Fruit fly (Drosophila melanogaster): ENCODE results near the gene hyx.

Gene hyx

DNA sequence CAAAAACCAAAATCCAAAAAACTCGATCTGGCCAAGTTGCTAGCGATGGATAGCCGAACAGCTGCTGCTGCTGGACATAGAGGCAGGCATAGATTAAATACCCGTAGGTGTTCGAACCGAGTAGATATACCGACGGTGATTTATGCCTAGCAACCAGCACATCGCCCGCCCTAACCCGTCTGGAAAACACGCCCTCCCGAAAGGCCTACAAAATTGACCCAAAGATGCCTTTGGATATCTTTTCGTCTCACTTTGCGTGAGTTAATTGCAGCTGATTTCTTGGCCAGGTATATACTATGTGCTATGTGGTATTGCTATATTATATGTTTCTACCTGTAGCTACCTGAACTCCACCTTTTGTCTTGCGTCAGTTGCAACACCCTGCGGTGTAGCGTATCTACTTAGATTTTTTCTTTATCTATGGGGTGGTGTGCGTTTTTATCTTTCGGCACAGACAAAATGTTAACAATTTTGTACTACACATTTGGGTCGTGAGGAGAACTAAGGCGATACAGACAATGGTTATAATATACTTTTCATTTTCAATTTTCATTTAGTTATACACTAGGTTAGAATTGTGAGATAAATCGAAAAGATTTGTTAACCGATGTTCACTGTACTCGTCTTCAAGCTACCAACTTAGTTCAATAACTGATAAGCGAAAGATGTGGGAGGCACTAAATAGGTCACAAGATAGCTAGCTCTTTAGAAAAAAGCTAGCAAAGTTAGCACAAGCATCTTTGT lies 8.4 kb upstream of the hyx start (continued):
- TF ChIP-seq Lim3 (GFP tag; IDR thresholded peaks at IDR 0.05), result no peak
- TF ChIP-seq CG11695 (GFP tag; IDR thresholded peaks at IDR 0.05), result no peak
- peak; percentile 11 for TF ChIP-seq CG8924 (tag; optimal IDR thresholded peaks at IDR 0.05)
- no peak for TF ChIP-seq CG17912 (GFP tag; optimal IDR thresholded peaks at IDR 0.05)
- TF ChIP-seq grau (tag; optimal IDR thresholded peaks at IDR 0.05), result peak; percentile 50
- no peak for TF ChIP-seq trh (GFP tag; optimal IDR thresholded peaks at IDR 0.05)
- TF ChIP-seq CG10366 (GFP tag; IDR thresholded peaks at IDR 0.05), result no peak
- TF ChIP-seq H15 (GFP tag; IDR thresholded peaks at IDR 0.05), result no peak
- TF ChIP-seq NC2α (GFP tag; optimal IDR thresholded peaks at IDR 0.05), result no peak
- TF ChIP-seq gce (GFP tag; IDR thresholded peaks at IDR 0.05), result no peak
- no peak for TF ChIP-seq Hsf (GFP tag; optimal IDR thresholded peaks at IDR 0.05)
- no peak for TF ChIP-seq Scr (GFP tag; IDR thresholded peaks at IDR 0.05; ENCODE audit: partially characterized antibody)
- TF ChIP-seq jumu (GFP tag; optimal IDR thresholded peaks at IDR 0.05), result no peak
- peak; percentile 56 for TF ChIP-seq CG12769 (tag; optimal IDR thresholded peaks at IDR 0.05)
- no peak for TF ChIP-seq CG7357 (GFP tag; IDR thresholded peaks at IDR 0.05)
- TF ChIP-seq ems (GFP tag; optimal IDR thresholded peaks at IDR 0.05), result no peak
- TF ChIP-seq Dp (GFP tag; optimal IDR thresholded peaks at IDR 0.05), result no peak
- peak in 1 of 2 experiments; percentile 95 for TF ChIP-seq tll (GFP tag; optimal IDR thresholded peaks at IDR 0.05)
- no peak for TF ChIP-seq CG1024 (GFP tag; IDR thresholded peaks at IDR 0.05)
- TF ChIP-seq CG17328 (GFP tag; IDR thresholded peaks at IDR 0.05), result no peak
- TF ChIP-seq chinmo (GFP tag; IDR thresholded peaks at IDR 0.05; ENCODE audit: partially characterized antibody), result no peak
- no peak for TF ChIP-seq kay (GFP tag; optimal IDR thresholded peaks at IDR 0.05)
- TF ChIP-seq CG2889 (GFP tag; IDR thresholded peaks at IDR 0.05), result no peak
- TF ChIP-seq pros (GFP tag; optimal IDR thresholded peaks at IDR 0.05), result peak; percentile 39
- TF ChIP-seq Oaz (GFP tag; IDR thresholded peaks at IDR 0.05), result no peak
- no peak for TF ChIP-seq CG18599 (GFP tag; optimal IDR thresholded peaks at IDR 0.05)
- TF ChIP-seq CG15479 (GFP tag; optimal IDR thresholded peaks at IDR 0.05), result peak; percentile 98
- no peak for TF ChIP-seq MTF-1 (GFP tag; optimal IDR thresholded peaks at IDR 0.05; ENCODE audit: borderline replicate concordance)
- no peak for TF ChIP-seq CG13424 (tag; optimal IDR thresholded peaks at IDR 0.05)
- no peak for TF ChIP-seq ac (GFP tag; optimal IDR thresholded peaks at IDR 0.05)
- TF ChIP-seq CrebB (tag; optimal IDR thresholded peaks at IDR 0.05), result no peak
- TF ChIP-seq chm (GFP tag; IDR thresholded peaks at IDR 0.05), result 0 out of 2 replicates have a peak, but pooled peaks have one; percentile 29
- peak; percentile 64; the same call in 1 of the 3 replicates for TF ChIP-seq CG2199 (GFP tag; IDR thresholded peaks at IDR 0.05)
- TF ChIP-seq CG3847 (GFP tag; IDR thresholded peaks at IDR 0.05), result no peak
- TF ChIP-seq CG9609 (GFP tag; optimal IDR thresholded peaks at IDR 0.05), result no peak
- TF ChIP-seq bsh (GFP tag; optimal IDR thresholded peaks at IDR 0.05), result no peak
- no peak for TF ChIP-seq CG12236 (GFP tag; optimal IDR thresholded peaks at IDR 0.05)
- peak; percentile 3 for TF ChIP-seq gcm (GFP tag; optimal IDR thresholded peaks at IDR 0.05)
- TF ChIP-seq CG17361 (GFP tag; IDR thresholded peaks at IDR 0.05), result no peak
- TF ChIP-seq her (GFP tag; optimal IDR thresholded peaks at IDR 0.05), result no peak
- peak; percentile 59 for TF ChIP-seq cad (GFP tag; optimal IDR thresholded peaks at IDR 0.05)
- TF ChIP-seq nmo (GFP tag; optimal IDR thresholded peaks at IDR 0.05), result no peak
- peak; percentile 32 for TF ChIP-seq kni (GFP tag; optimal IDR thresholded peaks at IDR 0.05)
- TF ChIP-seq grn (GFP tag; optimal IDR thresholded peaks at IDR 0.05), result peak; percentile 11
- TF ChIP-seq zen (tag; optimal IDR thresholded peaks at IDR 0.05), result peak; percentile 74
- no peak for TF ChIP-seq corto (GFP tag; optimal IDR thresholded peaks at IDR 0.05)
- peak; percentile 37 for TF ChIP-seq Kr (GFP tag; optimal IDR thresholded peaks at IDR 0.05)
- no peak for TF ChIP-seq wdn (GFP tag; IDR thresholded peaks at IDR 0.05)
- no peak for TF ChIP-seq vfl (GFP tag; optimal IDR thresholded peaks at IDR 0.05)
- no peak for TF ChIP-seq eve (GFP tag; optimal IDR thresholded peaks at IDR 0.05)
